Fruit fly (Drosophila melanogaster): ENCODE data around the gene mthl7.

- TF ChIP-seq EcR (GFP tag; optimal IDR thresholded peaks at IDR 0.05), result no peak
- no peak for TF ChIP-seq CG8478 (optimal IDR thresholded peaks at IDR 0.05)
- TF ChIP-seq Dll (optimal IDR thresholded peaks at IDR 0.05), result no peak
- no peak for TF ChIP-seq psq (optimal IDR thresholded peaks at IDR 0.05)
Observed at dm6 chr3L:8185263-8186227, 5.2 kb upstream of the mthl7 start.
